Fruit fly (Drosophila melanogaster): ENCODE results near the gene Grp170.

The Grp170 gene

dm6 chrX:2293294-2293988, 18.6 kb upstream of the Grp170 start, which contains the start of gene CG2865 (continued):
- peak; percentile 49 for TF ChIP-seq CG15073 (GFP tag; optimal IDR thresholded peaks at IDR 0.05)
- TF ChIP-seq CG1832 (GFP tag; optimal IDR thresholded peaks at IDR 0.05), result no peak
- peak; percentile 76 for TF ChIP-seq peb (GFP tag; IDR thresholded peaks at IDR 0.05)
- TF ChIP-seq ttk (GFP tag; IDR thresholded peaks at IDR 0.05), result peak; percentile 72
- TF ChIP-seq onecut (GFP tag; IDR thresholded peaks at IDR 0.05), result peak; percentile 86
- TF ChIP-seq bbx (GFP tag; IDR thresholded peaks at IDR 0.05; ENCODE audit: partially characterized antibody), result peak; percentile 78
- peak; percentile 73 for TF ChIP-seq H2.0 (GFP tag; IDR thresholded peaks at IDR 0.05)
- peak; percentile 86 for TF ChIP-seq Abd-B (GFP tag; optimal IDR thresholded peaks at IDR 0.05)
- peak; percentile 94 for TF ChIP-seq CG10147 (GFP tag; optimal IDR thresholded peaks at IDR 0.05)
- TF ChIP-seq corto (GFP tag; optimal IDR thresholded peaks at IDR 0.05), result peak; percentile 84
- peak; percentile 66 for TF ChIP-seq grn (GFP tag; optimal IDR thresholded peaks at IDR 0.05)
- peak; percentile 94 for TF ChIP-seq crol (GFP tag; IDR thresholded peaks at IDR 0.05)
- TF ChIP-seq pfk (GFP tag; optimal IDR thresholded peaks at IDR 0.05), result peak; percentile 65
- TF ChIP-seq CG32772 (GFP tag; IDR thresholded peaks at IDR 0.05), result peak; percentile 80
- TF ChIP-seq ro (GFP tag; IDR thresholded peaks at IDR 0.05), result no peak; the same call in 1 of the 2 replicates
- TF ChIP-seq CG8478 (optimal IDR thresholded peaks at IDR 0.05), result no peak
- peak; percentile 56 for TF ChIP-seq CG13287 (GFP tag; IDR thresholded peaks at IDR 0.05; ENCODE audit: partially characterized antibody)
- TF ChIP-seq CG5180 (GFP tag; optimal IDR thresholded peaks at IDR 0.05), result peak; percentile 87
- TF ChIP-seq CG7928 (GFP tag; optimal IDR thresholded peaks at IDR 0.05), result peak; percentile 74
- peak; percentile 17 for TF ChIP-seq ash1 (GFP tag; optimal IDR thresholded peaks at IDR 0.05)
- peak; percentile 96 for TF ChIP-seq CG12299 (tag; optimal IDR thresholded peaks at IDR 0.05)
- TF ChIP-seq NfI (GFP tag; optimal IDR thresholded peaks at IDR 0.05), result peak; percentile 95
- TF ChIP-seq CG9437 (GFP tag; optimal IDR thresholded peaks at IDR 0.05), result peak; percentile 91
- peak; percentile 71 for TF ChIP-seq CG5245 (GFP tag; optimal IDR thresholded peaks at IDR 0.05)
- peak; percentile 85 for TF ChIP-seq klu (GFP tag; IDR thresholded peaks at IDR 0.05)
- peak; percentile 75 for TF ChIP-seq CG14667 (GFP tag; IDR thresholded peaks at IDR 0.05)
- TF ChIP-seq CG15011 (GFP tag; optimal IDR thresholded peaks at IDR 0.05), result peak; percentile 94
- TF ChIP-seq CG13296 (GFP tag; optimal IDR thresholded peaks at IDR 0.05), result peak; percentile 98
- TF ChIP-seq Dfd (GFP tag; optimal IDR thresholded peaks at IDR 0.05), result no peak
- peak; percentile 53; the same call in 2 of the 3 replicates for TF ChIP-seq Opbp (GFP tag; IDR thresholded peaks at IDR 0.05; ENCODE audit: partially characterized antibody)
- peak; percentile 60 for TF ChIP-seq sens-2 (GFP tag; IDR thresholded peaks at IDR 0.05)
- TF ChIP-seq bsh (GFP tag; optimal IDR thresholded peaks at IDR 0.05), result peak; percentile 87 to 95
- TF ChIP-seq CG10565 (GFP tag; optimal IDR thresholded peaks at IDR 0.05), result peak; percentile 83
- TF ChIP-seq mld (GFP tag; IDR thresholded peaks at IDR 0.05; ENCODE audit: partially characterized antibody), result no peak
- TF ChIP-seq CG12104 (GFP tag; optimal IDR thresholded peaks at IDR 0.05), result peak; percentile 94
- TF ChIP-seq CG12236 (GFP tag; optimal IDR thresholded peaks at IDR 0.05), result peak; percentile 79
- peak; percentile 7 for TF ChIP-seq BEAF-32 (GFP tag; optimal IDR thresholded peaks at IDR 0.05)
- TF ChIP-seq Mad (GFP tag; optimal IDR thresholded peaks at IDR 0.05), result peak; percentile 58
- TF ChIP-seq CG31224 (GFP tag; IDR thresholded peaks at IDR 0.05), result peak; percentile 78
- TF ChIP-seq CG7839 (tag; optimal IDR thresholded peaks at IDR 0.05), result peak; percentile 97
- peak; percentile 95 for TF ChIP-seq CG6813 (GFP tag; optimal IDR thresholded peaks at IDR 0.05)
- TF ChIP-seq CG12659 (GFP tag; optimal IDR thresholded peaks at IDR 0.05), result peak; percentile 97
- TF ChIP-seq ara (GFP tag; IDR thresholded peaks at IDR 0.05), result peak; percentile 84
- peak; percentile 94 for TF ChIP-seq cwo (GFP tag; optimal IDR thresholded peaks at IDR 0.05)
- peak; percentile 64 for TF ChIP-seq CG43689 (GFP tag; IDR thresholded peaks at IDR 0.05)
- TF ChIP-seq CG10543 (GFP tag; optimal IDR thresholded peaks at IDR 0.05), result peak; percentile 98
- TF ChIP-seq seq (GFP tag; IDR thresholded peaks at IDR 0.05), result peak; percentile 94
- TF ChIP-seq CG6272 (GFP tag; IDR thresholded peaks at IDR 0.05), result peak; percentile 68
- peak; percentile 94 for TF ChIP-seq Hsf (GFP tag; optimal IDR thresholded peaks at IDR 0.05)

Measured in whole organism, embryonic.